Worm (Caenorhabditis elegans) whole organism, young adult: ENCODE results near the gene C31B8.9.

Experiments
- C06A6.2 ChIP-seq: fragments of 200-800 bp; sonication (Bioruptor generic); conservative IDR thresholded peaks from 2 replicates; pipeline ENCODE4 v1.3.6; 2022; ENCODE audit warnings: missing genetic modification characterization, missing compliant biosample characterization
- F37B4.10 ChIP-seq: fragments of 200-800 bp; sonication (Bioruptor generic); IDR thresholded peaks from 2 replicates; pipeline ENCODE4 v1.3.6; 2022; ENCODE audit warnings: missing genetic modification characterization, missing compliant biosample characterization
- K12H6.12 ChIP-seq: fragments of 200-800 bp; sonication (Bioruptor generic); optimal IDR thresholded peaks from 2 replicates; lab custom pipeline; 2018; ENCODE audit warnings: mild to moderate bottlenecking, missing genetic modification characterization, missing compliant biosample characterization
- T07F8.4 ChIP-seq: sonication (generic microtip); optimal IDR thresholded peaks from 2 replicates; lab custom pipeline; 2016; ENCODE audit warnings: mild to moderate bottlenecking, missing genetic modification characterization, moderate library complexity, missing compliant biosample characterization
- Y53F4B.3 ChIP-seq: fragments of 200-800 bp; sonication (Bioruptor generic); IDR thresholded peaks from 2 replicates; pipeline ENCODE4 v1.3.6; 2022; ENCODE audit warnings: missing genetic modification reagents, missing genetic modification characterization, missing compliant biosample characterization
- Y56A3A.18 ChIP-seq: fragments of 200-800 bp; sonication (Bioruptor generic); IDR thresholded peaks from 2 replicates; pipeline ENCODE4 v1.3.6; 2022; ENCODE audit warnings: missing genetic modification reagents, missing genetic modification characterization, missing compliant biosample characterization
- ZK185.1 ChIP-seq: sonication (generic microtip); optimal IDR thresholded peaks from 2 replicates; lab custom pipeline; 2016; ENCODE audit warnings: mild to moderate bottlenecking, missing genetic modification characterization, missing compliant biosample characterization; ENCODE audit not compliant: poor library complexity, severe bottlenecking
- akir-1 ChIP-seq: fragments of 200-800 bp; sonication (Bioruptor generic); optimal IDR thresholded peaks from 2 replicates; lab custom pipeline; 2018; ENCODE audit warnings: mild to moderate bottlenecking, missing genetic modification characterization, moderate library complexity, missing compliant biosample characterization
- atf-7 ChIP-seq: sonication (generic microtip); optimal IDR thresholded peaks from 2 replicates; lab custom pipeline; 2017; ENCODE audit warnings: mild to moderate bottlenecking, missing genetic modification characterization, missing compliant biosample characterization
- bed-2 ChIP-seq: fragments of 200-800 bp; sonication (Bioruptor generic); IDR thresholded peaks from 2 replicates; pipeline ENCODE4 v1.3.6; 2022; ENCODE audit warnings: missing genetic modification reagents, missing genetic modification characterization, missing compliant biosample characterization
- cebp-1 ChIP-seq, 2 experiments: fragments of 200-800 bp in 1 of 2; sonication (Bioruptor generic) in 1 of 2; sonication (generic microtip) in 1 of 2; IDR thresholded peaks in 1 of 2; optimal IDR thresholded peaks in 1 of 2; 2 replicates each; pipeline versions ENCODE4 v1.3.6 to Lab custom; 2017 to 2022; ENCODE audit warnings: missing compliant biosample characterization in 2 of 2, missing genetic modification characterization in 2 of 2, mild to moderate bottlenecking in 1 of 2, missing genetic modification reagents in 1 of 2, moderate library complexity in 1 of 2
- ceh-79 ChIP-seq: sonication (generic microtip); optimal IDR thresholded peaks from 2 replicates; lab custom pipeline; 2017; ENCODE audit warnings: mild to moderate bottlenecking, missing genetic modification characterization, missing compliant biosample characterization
- ceh-91 ChIP-seq: fragments of 200-800 bp; sonication (Bioruptor generic); IDR thresholded peaks from 2 replicates; pipeline ENCODE4 v1.3.6; 2022; ENCODE audit warnings: missing genetic modification reagents, missing genetic modification characterization, missing compliant biosample characterization
- dpff-1 ChIP-seq: sonication (generic microtip); optimal IDR thresholded peaks from 2 replicates; lab custom pipeline; 2017; ENCODE audit warnings: mild to moderate bottlenecking, missing genetic modification characterization, missing compliant biosample characterization
- dpl-1 ChIP-seq: fragments of 150-350 bp; optimal IDR thresholded peaks from 2 replicates; lab custom pipeline; 2014; ENCODE audit warnings: missing biosample characterization, missing genetic modification reagents, missing genetic modification characterization
- efl-1 ChIP-seq: fragments of 150-350 bp; optimal IDR thresholded peaks from 2 replicates; lab custom pipeline; 2014; ENCODE audit warnings: missing biosample characterization, missing genetic modification reagents, missing genetic modification characterization
- him-1 ChIP-seq: sonication (generic microtip); optimal IDR thresholded peaks from 2 replicates; lab custom pipeline; 2016; ENCODE audit warnings: missing genotype, missing genetic modification reagents, missing genetic modification characterization, missing compliant biosample characterization
- hmg-1.2 ChIP-seq: fragments of 200-800 bp; sonication (Bioruptor generic); IDR thresholded peaks from 2 replicates; pipeline ENCODE4 v1.3.6; 2022; ENCODE audit warnings: missing genetic modification reagents, missing genetic modification characterization, missing compliant biosample characterization
- madf-6 ChIP-seq: fragments of 200-800 bp; sonication (Bioruptor generic); IDR thresholded peaks from 2 replicates; pipeline ENCODE4 v1.3.6; 2022; ENCODE audit warnings: missing genetic modification reagents, missing genetic modification characterization, missing compliant biosample characterization
- mcd-1 ChIP-seq: fragments of 200-800 bp; sonication (Bioruptor generic); IDR thresholded peaks from 2 replicates; pipeline ENCODE4 v1.3.6; 2022; ENCODE audit warnings: missing genetic modification reagents, missing genetic modification characterization, missing compliant biosample characterization
- nfya-2 ChIP-seq: fragments of 200-800 bp; sonication (Bioruptor generic); IDR thresholded peaks from 2 replicates; pipeline ENCODE4 v1.3.6; 2022; ENCODE audit warnings: missing genetic modification reagents, missing genetic modification characterization, missing compliant biosample characterization
- pha-4 ChIP-seq: fragments of 150-350 bp; sonication (generic microtip); optimal IDR thresholded peaks from 2 replicates; lab custom pipeline; 2014; ENCODE audit warnings: missing biosample characterization, missing genetic modification reagents, missing genetic modification characterization
- rec-8 ChIP-seq, 2 experiments: sonication (generic microtip); optimal IDR thresholded peaks; 2 replicates each; lab custom pipeline; 2016; ENCODE audit warnings: mild to moderate bottlenecking in 2 of 2, missing genetic modification characterization in 2 of 2, missing genetic modification reagents in 2 of 2, missing genotype in 2 of 2, missing biosample characterization in 1 of 2, missing compliant biosample characterization in 1 of 2, moderate library complexity in 1 of 2
- rpc-1 ChIP-seq, 2 experiments: fragments of 150-350 bp in 1 of 2; sonication (generic microtip) in 1 of 2; optimal IDR thresholded peaks; 2 replicates each; lab custom pipeline; 2014 to 2018; ENCODE audit warnings: missing biosample characterization in 1 of 2, missing genetic modification characterization in 1 of 2, missing genetic modification reagents in 1 of 2, missing genotype in 1 of 2
- snpc-1.1 ChIP-seq: sonication (generic microtip); optimal IDR thresholded peaks from 2 replicates; lab custom pipeline; 2017; ENCODE audit warnings: missing genetic modification characterization, mild to moderate bottlenecking, missing compliant biosample characterization, antibody characterized with exemption, moderate library complexity, missing genotype, missing genetic modification reagents; ENCODE audit not compliant: insufficient read depth
- snpc-3.4 ChIP-seq: sonication (generic microtip); optimal IDR thresholded peaks from 2 replicates; lab custom pipeline; 2017; ENCODE audit warnings: missing genetic modification characterization, mild to moderate bottlenecking, missing compliant biosample characterization, antibody characterized with exemption, moderate library complexity, missing genotype, missing genetic modification reagents
- snpc-4 ChIP-seq, 5 experiments: fragments of 150-350 bp in 1 of 5; sonication (generic microtip) in 4 of 5; optimal IDR thresholded peaks; 2 replicates each; lab custom pipeline; 2014 to 2018; ENCODE audit warnings: missing genetic modification characterization in 5 of 5, missing biosample characterization in 3 of 5, antibody characterized with exemption in 2 of 5, mild to moderate bottlenecking in 2 of 5, missing compliant biosample characterization in 2 of 5, missing genotype in 2 of 5, moderate library complexity in 2 of 5, missing genetic modification reagents in 1 of 5
- unc-62 ChIP-seq: fragments of 150-350 bp; optimal IDR thresholded peaks from 2 replicates; lab custom pipeline; 2014; ENCODE audit warnings: missing biosample characterization, missing genetic modification reagents, missing genetic modification characterization
- ztf-25 ChIP-seq: fragments of 200-800 bp; sonication (Bioruptor generic); IDR thresholded peaks from 2 replicates; pipeline ENCODE4 v1.3.6; 2022; ENCODE audit warnings: missing genetic modification reagents, missing genetic modification characterization, missing compliant biosample characterization
- ztf-6 ChIP-seq: fragments of 200-800 bp; sonication (Bioruptor generic); IDR thresholded peaks from 2 replicates; pipeline ENCODE4 v1.3.6; 2022; ENCODE audit warnings: missing genetic modification reagents, missing genetic modification characterization, missing compliant biosample characterization

The C31B8.9 gene

ce11 chrV:2922594-2922993 is 9.8 kb upstream of the C31B8.9 start, which contains the start of gene srh-38:
Gene srh-38, minus strand, starts transcription at chrV:2922694.
- TF ChIP-seq K12H6.12 (tag; lab: Kevin White, UChicago) (no peak), snpc-3.4 (tag; lab: Kevin White, UChicago) (no peak), dpff-1 (tag; lab: Kevin White, UChicago) (no peak), ztf-25 (GFP tag; lab: Robert Waterston, UW) (no peak), pha-4 (tag; lab: Kevin White, UChicago) (no peak), efl-1 (GFP tag; lab: Kevin White, UChicago) (no peak), nfya-2 (GFP tag; lab: Robert Waterston, UW) (no peak), ceh-91 (no peak)

ce11 chrV:2920125-2920524 is 7.3 kb upstream of the C31B8.9 start:
- TF ChIP-seq snpc-1.1 (tag; lab: Kevin White, UChicago), result peak; percentile 86
- TF ChIP-seq snpc-4 (GFP tag; optimal IDR thresholded peaks at IDR 0.05; lab: Kevin White, UChicago), result peak; percentile 87
- peak; percentile 64 to 95 (median 82) for TF ChIP-seq snpc-4 (tag; optimal IDR thresholded peaks at IDR 0.05; lab: Kevin White, UChicago)
- no peak for TF ChIP-seq atf-7 (tag; lab: Kevin White, UChicago)
- peak; percentile 60; the same call in 1 of the 2 replicates for TF ChIP-seq hmg-1.2 (GFP tag; lab: Robert Waterston, UW)

ce11 chrV:2913948-2914347 is 1.1 kb upstream of the C31B8.9 start, which contains the start of gene srh-146:
Gene srh-146, plus strand, starts transcription at chrV:2914248.
- TF ChIP-seq ceh-91, result no peak
- TF ChIP-seq, all 124 proteins: peak for 0

ce11 chrV:2909525-2909924 is 3.3 kb downstream of the C31B8.9 start, which contains the start of gene zmp-3:
Gene zmp-3, minus strand, starts transcription at chrV:2909625.
- no peak for TF ChIP-seq bed-2 (GFP tag; lab: Robert Waterston, UW)
- no peak for TF ChIP-seq ZK185.1 (tag; lab: Kevin White, UChicago)
- TF ChIP-seq mcd-1 (GFP tag; lab: Robert Waterston, UW), result no peak
- no peak for TF ChIP-seq him-1 (tag; lab: Kevin White, UChicago)

ce11 chrV:2903227-2903626 is 9.6 kb downstream of the C31B8.9 start, which contains the start of gene C31B8.7:
Gene C31B8.7, minus strand, starts transcription at chrV:2903327.
- TF ChIP-seq bed-2 (GFP tag; lab: Robert Waterston, UW) (no peak), atf-7 (tag; lab: Kevin White, UChicago) (no peak), Y56A3A.18 (GFP tag; lab: Robert Waterston, UW) (no peak), cebp-1 (GFP tag; IDR thresholded peaks at IDR 0.05; lab: Robert Waterston, UW) (no peak), cebp-1 (tag; optimal IDR thresholded peaks at IDR 0.05; lab: Kevin White, UChicago) (no peak), madf-6 (GFP tag; lab: Robert Waterston, UW) (no peak), ceh-79 (tag; lab: Kevin White, UChicago) (no peak), rpc-1 (optimal IDR thresholded peaks at IDR 0.05; lab: Kevin White, UChicago) (no peak), rpc-1 (tag; optimal IDR thresholded peaks at IDR 0.05; lab: Kevin White, UChicago) (no peak), dpl-1 (GFP tag; lab: Kevin White, UChicago) (no peak), Y53F4B.3 (GFP tag; lab: Robert Waterston, UW) (no peak), unc-62 (GFP tag; lab: Kevin White, UChicago) (no peak), T07F8.4 (tag; lab: Kevin White, UChicago) (no peak), akir-1 (no peak), C06A6.2 (no peak), F37B4.10 (no peak), rec-8 (tag; optimal IDR thresholded peaks at IDR 0.05; lab: Kevin White, UChicago) (no peak), ztf-6 (no peak)
